Fruit fly (Drosophila melanogaster) whole organism, wandering third instar larva: ENCODE results near the gene CG17919.

Experiments
- Dfd ChIP-seq: fragments of >200 bp; optimal IDR thresholded peaks from 2 replicates; lab custom pipeline; 2017; ENCODE audit warnings: missing biosample characterization, missing genetic modification characterization
- Dif ChIP-seq: fragments of 200-275, 200-300 bp; sonication (Bioruptor generic); optimal IDR thresholded peaks from 2 replicates; lab custom pipeline; 2018; ENCODE audit warnings: missing biosample characterization, missing genetic modification characterization; ENCODE audit not compliant: partially characterized antibody
- OdsH ChIP-seq: fragments of 200-800 bp; sonication (Bioruptor generic); optimal IDR thresholded peaks from 2 replicates; lab custom pipeline; 2016; ENCODE audit warnings: missing biosample characterization, mild to moderate bottlenecking, missing genetic modification characterization
- ey ChIP-seq: fragments of 200-800 bp; sonication (Bioruptor generic); optimal IDR thresholded peaks from 2 replicates; lab custom pipeline; 2016; ENCODE audit warnings: missing biosample characterization, missing genetic modification characterization
- fru ChIP-seq: fragments of 200-800 bp; sonication (Bioruptor generic); optimal IDR thresholded peaks from 3 replicates; lab custom pipeline; 2016; ENCODE audit warnings: missing biosample characterization, mild to moderate bottlenecking, missing genetic modification characterization

- TF ChIP-seq OdsH: no peak
- TF ChIP-seq Dfd: no peak
- TF ChIP-seq ey (GFP tag; lab: Kevin White, UChicago): no peak
- no peak for TF ChIP-seq Dif (GFP tag; lab: Kevin White, UChicago)
- TF ChIP-seq fru (GFP tag; lab: Kevin White, UChicago): no peak
Measured at dm6 chr3R:6337397-6337796, 6.4 kb upstream of the CG17919 start.
